Worm (Caenorhabditis elegans): Measurements from ENCODE around the gene rps-13.

DNA sequence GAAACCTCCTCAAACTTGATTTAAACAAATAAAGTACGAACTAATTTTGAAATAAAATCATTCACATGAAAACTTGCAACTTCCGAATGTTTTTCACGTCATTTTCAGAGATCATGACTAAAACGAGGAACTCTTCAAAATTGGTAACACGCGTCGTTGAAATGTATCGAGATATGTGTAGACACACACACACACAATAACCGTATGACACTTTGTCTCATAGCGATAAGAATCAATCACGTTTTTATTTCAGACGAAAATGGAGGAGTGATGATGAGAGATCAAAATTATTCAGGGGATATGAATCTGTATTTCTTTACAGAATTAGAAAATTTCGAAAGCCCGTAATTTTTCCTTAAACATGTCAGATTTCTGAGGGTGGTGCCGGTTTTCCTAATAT is 47.9 kb upstream of the rps-13 start:
- TF ChIP-seq mel-28 (tag; optimal IDR thresholded peaks at IDR 0.05; ENCODE audit: borderline replicate concordance) (no peak), C06A6.2 (GFP tag; conservative IDR thresholded peaks at IDR 0.05) (no peak), ztf-22 (GFP tag; optimal IDR thresholded peaks at IDR 0.05) (no peak), pha-4 (tag; optimal IDR thresholded peaks at IDR 0.05) (no peak)

Data from whole organism, young adult.